Worm (Caenorhabditis elegans) whole organism, midembryonic: ENCODE data around the gene Y39G8B.1.

Experiments used
- T22C8.4 ChIP-seq: fragments of 200-800 bp; sonication (Bioruptor generic); IDR thresholded peaks from 2 replicates; pipeline ENCODE4 v1.3.6; 2022; ENCODE audit warnings: missing genetic modification characterization, missing compliant biosample characterization
- ref-1 ChIP-seq: fragments of 200-800 bp; sonication (Bioruptor generic); conservative IDR thresholded peaks from 2 replicates; pipeline ENCODE4 v1.3.6; 2022; ENCODE audit warnings: missing genetic modification reagents, missing genetic modification characterization, missing compliant biosample characterization
- tab-1 ChIP-seq: fragments of 200-800 bp; sonication (Bioruptor generic); IDR thresholded peaks from 2 replicates; pipeline ENCODE4 v1.3.6; 2022; ENCODE audit warnings: missing genetic modification characterization, missing compliant biosample characterization
- ztf-23 ChIP-seq: fragments of 200-800 bp; sonication (Bioruptor generic); IDR thresholded peaks from 2 replicates; pipeline ENCODE4 v1.3.6; 2022; ENCODE audit warnings: missing genetic modification reagents, missing genetic modification characterization, missing compliant biosample characterization
- ztf-29 ChIP-seq: fragments of 200-800 bp; sonication (Bioruptor generic); IDR thresholded peaks from 2 replicates; pipeline ENCODE4 v1.3.6; 2022; ENCODE audit warnings: missing genetic modification reagents, missing genetic modification characterization, missing compliant biosample characterization

ce11 chrII:13958359-13958758 lies 15.3 kb downstream of the Y39G8B.1 start:
- TF ChIP-seq T22C8.4 (GFP tag; lab: Robert Waterston, UW) (no peak), tab-1 (GFP tag; lab: Robert Waterston, UW) (no peak), ref-1 (GFP tag; lab: Robert Waterston, UW) (no peak), ztf-29 (GFP tag; lab: Robert Waterston, UW) (no peak), ztf-23 (GFP tag; lab: Robert Waterston, UW) (no peak)
